Fruit fly (Drosophila melanogaster) whole organism, embryonic: ENCODE measurements around the gene CG14014.
A peak's percentile ranks its signal among the peaks of the same experiment; 100 is the strongest.

Source experiments
- Asciz ChIP-seq: fragments of 200-800 bp; sonication (Bioruptor generic); optimal IDR thresholded peaks from 2 replicates; lab custom pipeline; 2017; ENCODE audit warnings: missing biosample characterization, mild to moderate bottlenecking, missing genetic modification characterization, missing genetic modification reagents
- Bteb2 ChIP-seq: fragments of 200-800 bp; sonication (Bioruptor generic); optimal IDR thresholded peaks from 2 replicates; lab custom pipeline; 2016; ENCODE audit warnings: missing biosample characterization, missing genetic modification characterization
- CG11456 ChIP-seq: fragments of 200-800 bp; sonication (Bioruptor generic); IDR thresholded peaks from 3 replicates; pipeline ENCODE4 v1.3.6; 2022; ENCODE audit warnings: missing biosample characterization, missing genetic modification characterization
- CG12299 ChIP-seq: fragments of 200-800 bp; sonication (Bioruptor generic); optimal IDR thresholded peaks from 2 replicates; lab custom pipeline; 2018; ENCODE audit warnings: missing biosample characterization, mild to moderate bottlenecking, missing genetic modification characterization
- CG12391 ChIP-seq: fragments of 200-800 bp; sonication (Bioruptor generic); optimal IDR thresholded peaks from 3 replicates; lab custom pipeline; 2018; ENCODE audit warnings: missing biosample characterization, mild to moderate bottlenecking, missing genetic modification characterization, moderate library complexity
- CG15269 ChIP-seq: fragments of 200-800 bp; sonication (Bioruptor generic); optimal IDR thresholded peaks from 2 replicates; lab custom pipeline; 2018; ENCODE audit warnings: missing biosample characterization, mild to moderate bottlenecking, missing genetic modification characterization, moderate library complexity
- CG1603 ChIP-seq: fragments of 200-800 bp; sonication (Bioruptor generic); optimal IDR thresholded peaks from 2 replicates; lab custom pipeline; 2019; ENCODE audit warnings: missing biosample characterization, mild to moderate bottlenecking, missing genetic modification characterization, moderate library complexity
- CG17361 ChIP-seq: fragments of 200-800 bp; sonication (Bioruptor generic); IDR thresholded peaks from 3 replicates; pipeline ENCODE4 v1.3.6; 2022; ENCODE audit warnings: missing biosample characterization, missing genetic modification characterization
- CG17802 ChIP-seq: fragments of 200-800 bp; sonication (Bioruptor generic); optimal IDR thresholded peaks from 2 replicates; lab custom pipeline; 2018; ENCODE audit warnings: missing biosample characterization, mild to moderate bottlenecking, missing genetic modification characterization, moderate library complexity
- CG32767 ChIP-seq: fragments of 200-800 bp; sonication (Bioruptor generic); IDR thresholded peaks from 2 replicates; pipeline ENCODE4 v1.3.6; 2022; ENCODE audit warnings: missing biosample characterization, missing genetic modification characterization
- CG3407 ChIP-seq: fragments of 200-800 bp; sonication (Bioruptor generic); optimal IDR thresholded peaks from 2 replicates; lab custom pipeline; 2018; ENCODE audit warnings: missing biosample characterization, mild to moderate bottlenecking, missing genetic modification characterization
- CG6175 ChIP-seq: fragments of 200-800 bp; sonication (Bioruptor generic); IDR thresholded peaks from 3 replicates; pipeline ENCODE4 v1.3.6; 2022; ENCODE audit warnings: missing biosample characterization, missing genetic modification characterization
- CG6813 ChIP-seq: fragments of 200-800 bp; sonication (Bioruptor generic); optimal IDR thresholded peaks from 2 replicates; lab custom pipeline; 2017; ENCODE audit warnings: missing biosample characterization, missing genetic modification characterization, mild to moderate bottlenecking, moderate library complexity, missing genetic modification reagents
- CG7357 ChIP-seq: fragments of 200-800 bp; sonication (Bioruptor generic); IDR thresholded peaks from 3 replicates; pipeline ENCODE4 v1.3.6; 2022; ENCODE audit warnings: missing biosample characterization, missing genetic modification characterization
- CG9215 ChIP-seq: fragments of 200-800 bp; sonication (Bioruptor generic); IDR thresholded peaks from 2 replicates; pipeline ENCODE4 v1.3.6; 2022; ENCODE audit warnings: missing biosample characterization, missing genetic modification characterization
- CG9609 ChIP-seq: fragments of 200-800 bp; sonication (Bioruptor generic); optimal IDR thresholded peaks from 3 replicates; lab custom pipeline; 2016; ENCODE audit warnings: missing biosample characterization, missing genetic modification characterization
- CHES-1-like ChIP-seq: fragments of 200-800 bp; sonication (Bioruptor generic); optimal IDR thresholded peaks from 2 replicates; lab custom pipeline; 2016; ENCODE audit warnings: missing biosample characterization, missing genetic modification characterization
- ERR ChIP-seq: fragments of 200-800 bp; sonication (Bioruptor generic); optimal IDR thresholded peaks from 2 replicates; lab custom pipeline; 2016; ENCODE audit warnings: missing biosample characterization, missing genetic modification characterization
- Ets65A ChIP-seq: fragments of 200-800 bp; sonication (Bioruptor generic); peaks from one replicate; lab custom pipeline; 2016; ENCODE audit warnings: missing biosample characterization, missing genetic modification characterization
- Hr39 ChIP-seq: fragments of >200 bp; optimal IDR thresholded peaks from 2 replicates; lab custom pipeline; 2017
- Oaz ChIP-seq: fragments of 200-800 bp; sonication (Bioruptor generic); IDR thresholded peaks from 2 replicates; pipeline ENCODE4 v1.3.6; 2022; ENCODE audit warnings: missing biosample characterization, missing genetic modification characterization
- Pdp1 ChIP-seq, 2 experiments: fragments of 200-800 bp; sonication (Bioruptor generic); optimal IDR thresholded peaks; 3 replicates each; lab custom pipeline; 2016; ENCODE audit warnings: missing biosample characterization in 2 of 2, missing genetic modification characterization in 2 of 2, mild to moderate bottlenecking in 1 of 2, moderate library complexity in 1 of 2
- TFAM ChIP-seq: fragments of 200-800 bp; sonication (Bioruptor generic); optimal IDR thresholded peaks from 2 replicates; lab custom pipeline; 2017; ENCODE audit warnings: missing biosample characterization, missing genetic modification characterization, inconsistent platforms
- Vsx1 ChIP-seq: fragments of 200-800 bp; sonication (Bioruptor generic); optimal IDR thresholded peaks from 2 replicates; lab custom pipeline; 2017; ENCODE audit warnings: missing biosample characterization, mild to moderate bottlenecking, missing genetic modification characterization, missing genetic modification reagents
- amos ChIP-seq: fragments of 200-800 bp; sonication (Bioruptor generic); IDR thresholded peaks from 2 replicates; pipeline ENCODE4 v1.3.6; 2022; ENCODE audit warnings: missing biosample characterization, missing genetic modification characterization; ENCODE audit not compliant: partially characterized antibody
- az2 ChIP-seq: fragments of 200-800 bp; sonication (Bioruptor generic); optimal IDR thresholded peaks from 3 replicates; lab custom pipeline; 2016; ENCODE audit warnings: missing biosample characterization, missing genetic modification characterization
- bsh ChIP-seq, 2 experiments: fragments of 200-800 bp; sonication (Bioruptor generic); optimal IDR thresholded peaks; 2 replicates each; lab custom pipeline; 2017 to 2018; ENCODE audit warnings: mild to moderate bottlenecking in 2 of 2, missing biosample characterization in 2 of 2, missing genetic modification characterization in 2 of 2, moderate library complexity in 1 of 2
- chif ChIP-seq, 2 experiments: fragments of 200-800 bp; sonication (Bioruptor generic); optimal IDR thresholded peaks; 3 replicates each; lab custom pipeline; 2016; ENCODE audit warnings: missing biosample characterization in 2 of 2, missing genetic modification characterization in 2 of 2
- dmrt11E ChIP-seq: fragments of 200-800 bp; sonication (Bioruptor generic); optimal IDR thresholded peaks from 3 replicates; lab custom pipeline; 2018; ENCODE audit warnings: missing biosample characterization, mild to moderate bottlenecking, missing genetic modification characterization, moderate library complexity
- emc ChIP-seq: fragments of 200-800 bp; sonication (Bioruptor generic); optimal IDR thresholded peaks from 2 replicates; lab custom pipeline; 2016; ENCODE audit warnings: missing biosample characterization, missing genetic modification characterization
- ems ChIP-seq: fragments of 200-800 bp; sonication (Bioruptor generic); optimal IDR thresholded peaks from 3 replicates; lab custom pipeline; 2016; ENCODE audit warnings: missing biosample characterization, missing genetic modification characterization
- ewg ChIP-seq: fragments of 200-800 bp; sonication (Bioruptor generic); optimal IDR thresholded peaks from 3 replicates; lab custom pipeline; 2017; ENCODE audit warnings: mild to moderate bottlenecking, missing biosample characterization, missing genetic modification reagents, missing genetic modification characterization
- gfzf ChIP-seq: fragments of 200-800 bp; sonication (Bioruptor generic); optimal IDR thresholded peaks from 2 replicates; lab custom pipeline; 2016; ENCODE audit warnings: missing biosample characterization, mild to moderate bottlenecking, missing genetic modification characterization, moderate library complexity
- gro ChIP-seq: fragments of 200-800 bp; sonication (Bioruptor generic); optimal IDR thresholded peaks from 2 replicates; lab custom pipeline; 2016; ENCODE audit warnings: missing biosample characterization, missing genetic modification characterization
- gsb ChIP-seq: fragments of 200-800 bp; sonication (Bioruptor generic); IDR thresholded peaks from 2 replicates; pipeline ENCODE4 v1.3.6; 2022; ENCODE audit warnings: missing biosample characterization, missing genetic modification characterization
- gt ChIP-seq: fragments of 200-800 bp; sonication (Bioruptor generic); IDR thresholded peaks from 2 replicates; pipeline ENCODE4 v1.3.6; 2022; ENCODE audit warnings: missing biosample characterization, missing genetic modification characterization
- jumu ChIP-seq: fragments of 200-800 bp; sonication (Bioruptor generic); optimal IDR thresholded peaks from 3 replicates; lab custom pipeline; 2016; ENCODE audit warnings: missing biosample characterization, missing genetic modification characterization
- kni ChIP-seq: fragments of 200-800 bp; sonication (Bioruptor generic); optimal IDR thresholded peaks from 3 replicates; lab custom pipeline; 2017; ENCODE audit warnings: mild to moderate bottlenecking, missing biosample characterization, missing genetic modification reagents, missing genetic modification characterization
- oc ChIP-seq: fragments of 200-800 bp; sonication (Bioruptor generic); optimal IDR thresholded peaks from 2 replicates; lab custom pipeline; 2018; ENCODE audit warnings: missing biosample characterization, mild to moderate bottlenecking, missing genetic modification characterization, moderate library complexity
- p53 ChIP-seq: fragments of 200-800 bp; sonication (Bioruptor generic); optimal IDR thresholded peaks from 2 replicates; lab custom pipeline; 2016; ENCODE audit warnings: missing biosample characterization, missing genetic modification characterization
- pita ChIP-seq: fragments of 200-800 bp; sonication (Bioruptor generic); optimal IDR thresholded peaks from 2 replicates; lab custom pipeline; 2017; ENCODE audit warnings: missing biosample characterization, mild to moderate bottlenecking, missing genetic modification characterization
- pum ChIP-seq: fragments of 200-800 bp; sonication (Bioruptor generic); optimal IDR thresholded peaks from 2 replicates; lab custom pipeline; 2016; ENCODE audit warnings: missing biosample characterization, missing genetic modification characterization
- row ChIP-seq: fragments of 200-800 bp; sonication (Bioruptor generic); IDR thresholded peaks from 3 replicates; pipeline ENCODE4 v1.3.6; 2022; ENCODE audit warnings: missing biosample characterization, missing genetic modification characterization
- salm ChIP-seq: fragments of 200-800 bp; sonication (Bioruptor generic); optimal IDR thresholded peaks from 2 replicates; lab custom pipeline; 2018; ENCODE audit warnings: missing biosample characterization, mild to moderate bottlenecking, missing genetic modification characterization
- scrt ChIP-seq: fragments of 200-800 bp; sonication (Bioruptor generic); optimal IDR thresholded peaks from 2 replicates; lab custom pipeline; 2018; ENCODE audit warnings: missing biosample characterization, mild to moderate bottlenecking, missing genetic modification characterization, moderate library complexity
- slp2 ChIP-seq: fragments of 200-800 bp; sonication (Bioruptor generic); optimal IDR thresholded peaks from 2 replicates; lab custom pipeline; 2016; ENCODE audit warnings: missing biosample characterization, missing genetic modification characterization
- tap ChIP-seq: fragments of 200-800 bp; optimal IDR thresholded peaks from 3 replicates; lab custom pipeline; 2019; ENCODE audit warnings: missing biosample characterization, mild to moderate bottlenecking, missing genetic modification characterization, moderate library complexity
- twi ChIP-seq: fragments of 200-800 bp; optimal IDR thresholded peaks from 2 replicates; lab custom pipeline; 2019; ENCODE audit warnings: missing biosample characterization, mild to moderate bottlenecking, missing genetic modification characterization, moderate library complexity

Gene CG14014

DNA sequence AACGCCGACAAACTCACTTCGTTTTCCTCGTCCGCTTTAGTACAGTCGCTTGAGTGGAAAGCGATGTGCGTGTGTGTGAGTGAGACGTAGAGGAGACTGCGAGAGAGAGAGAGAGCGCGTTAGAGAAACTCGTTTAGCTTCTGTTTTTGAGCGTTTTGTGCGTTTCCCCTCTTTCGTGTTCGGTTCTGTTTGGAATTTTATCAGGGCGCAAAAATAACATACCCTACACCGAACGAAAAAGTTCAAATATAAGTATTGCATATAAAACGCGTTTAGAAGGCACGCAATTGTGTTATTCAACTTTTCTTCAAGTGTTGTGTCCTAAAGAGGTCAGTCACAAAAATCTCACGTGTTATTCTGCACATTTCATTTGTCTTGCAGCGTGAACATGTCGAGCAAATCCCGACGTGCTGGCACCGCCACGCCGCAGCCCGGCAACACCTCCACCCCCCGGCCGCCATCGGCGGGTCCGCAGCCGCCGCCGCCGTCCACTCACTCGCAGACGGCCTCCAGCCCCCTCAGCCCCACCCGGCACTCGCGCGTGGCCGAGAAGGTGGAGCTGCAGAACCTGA, 7.6 kb downstream of the CG14014 start (continued):
- TF ChIP-seq CG9215 (GFP tag; lab: Robert Waterston, UW), result peak; percentile 41; the same call in 1 of the 2 replicates
- TF ChIP-seq pita (GFP tag; lab: Kevin White, UChicago), result no peak
- TF ChIP-seq gro, result no peak
- peak; percentile 63 for TF ChIP-seq CG1603 (tag; lab: Kevin White, UChicago)
- TF ChIP-seq ems (GFP tag; lab: Kevin White, UChicago), result no peak
- no peak for TF ChIP-seq tap (tag; lab: Kevin White, UChicago)
- TF ChIP-seq CG11456 (GFP tag; lab: Robert Waterston, UW), result 0 out of 3 replicates have a peak, but pooled peaks have one; percentile 4
- TF ChIP-seq p53 (GFP tag; lab: Kevin White, UChicago), result peak; percentile 61
- TF ChIP-seq ewg (GFP tag; lab: Kevin White, UChicago), result no peak
- peak; percentile 78 for TF ChIP-seq Ets65A (GFP tag; lab: Kevin White, UChicago)
- TF ChIP-seq salm (tag; lab: Kevin White, UChicago), result no peak
- TF ChIP-seq pum (GFP tag; lab: Kevin White, UChicago), result peak; percentile 34
- TF ChIP-seq Oaz (GFP tag; lab: Robert Waterston, UW), result no peak
- no peak for TF ChIP-seq twi (tag; lab: Kevin White, UChicago)
- 0 out of 3 replicates have a peak, but pooled peaks have one; percentile 22 for TF ChIP-seq CG17361 (GFP tag; lab: Robert Waterston, UW)
- TF ChIP-seq row (GFP tag; lab: Robert Waterston, UW), result peak; percentile 82
- peak in 1 of 2 experiments; percentile 55 for TF ChIP-seq bsh (GFP tag; optimal IDR thresholded peaks at IDR 0.05; lab: Kevin White, UChicago)
- TF ChIP-seq Pdp1 (GFP tag; optimal IDR thresholded peaks at IDR 0.05; lab: Kevin White, UChicago), result peak; percentile 38 to 64
- peak; percentile 82 for TF ChIP-seq ERR
- peak; percentile 43 for TF ChIP-seq Bteb2 (GFP tag; lab: Kevin White, UChicago)
- no peak for TF ChIP-seq kni
- peak; percentile 46; the same call in 1 of the 2 replicates for TF ChIP-seq gsb
- TF ChIP-seq CG12391, result peak; percentile 53
- TF ChIP-seq amos (GFP tag; lab: Robert Waterston, UW), result peak; percentile 38; the same call in 1 of the 2 replicates
- peak in 1 of 2 experiments; percentile 11 for TF ChIP-seq chif (GFP tag; optimal IDR thresholded peaks at IDR 0.05; lab: Kevin White, UChicago)
- TF ChIP-seq TFAM (GFP tag; lab: Kevin White, UChicago), result no peak
- no peak for TF ChIP-seq Asciz (GFP tag; lab: Kevin White, UChicago)
- peak; percentile 61 for TF ChIP-seq CG6813 (GFP tag; lab: Kevin White, UChicago)
- peak; percentile 37 for TF ChIP-seq az2 (GFP tag; lab: Kevin White, UChicago)
- no peak for TF ChIP-seq gt
- no peak for TF ChIP-seq CG15269 (tag; lab: Kevin White, UChicago)
- TF ChIP-seq Hr39 (lab: Kevin White, UChicago), result peak; percentile 68
- no peak for TF ChIP-seq oc (tag; lab: Kevin White, UChicago)
- no peak for TF ChIP-seq CG3407 (GFP tag; lab: Kevin White, UChicago)
- TF ChIP-seq CG12299 (tag; lab: Kevin White, UChicago), result no peak
- no peak for TF ChIP-seq dmrt11E (tag; lab: Kevin White, UChicago)
- TF ChIP-seq gfzf, result no peak
- no peak for TF ChIP-seq CG17802 (tag; lab: Kevin White, UChicago)
- TF ChIP-seq CG6175 (GFP tag; lab: Robert Waterston, UW), result 0 out of 3 replicates have a peak, but pooled peaks have one; percentile 50
- TF ChIP-seq CHES-1-like (GFP tag; lab: Kevin White, UChicago), result peak; percentile 61
- no peak for TF ChIP-seq jumu (GFP tag; lab: Kevin White, UChicago)
- peak; percentile 58; the same call in 1 of the 2 replicates for TF ChIP-seq CG32767 (GFP tag; lab: Robert Waterston, UW)
- TF ChIP-seq CG7357 (GFP tag; lab: Robert Waterston, UW), result peak; percentile 31; the same call in 1 of the 3 replicates
- TF ChIP-seq scrt (GFP tag; lab: Kevin White, UChicago), result peak; percentile 26
- TF ChIP-seq CG9609 (GFP tag; lab: Kevin White, UChicago), result peak; percentile 43
- TF ChIP-seq Vsx1 (GFP tag; lab: Kevin White, UChicago), result no peak
- TF ChIP-seq emc (GFP tag; lab: Kevin White, UChicago), result no peak
- peak; percentile 21 for TF ChIP-seq slp2 (GFP tag; lab: Kevin White, UChicago)
